Worm (Caenorhabditis elegans) whole organism, young adult: Measurements from ENCODE around the gene npr-40.

ENCODE experiments used
- B0035.1 ChIP-seq: sonication (generic microtip); optimal IDR thresholded peaks from 2 replicates; lab custom pipeline; 2016; ENCODE audit warnings: missing genetic modification characterization, mild to moderate bottlenecking, missing compliant biosample characterization, missing genotype, missing genetic modification reagents
- B0336.3 ChIP-seq: fragments of 200-800 bp; sonication (Bioruptor generic); IDR thresholded peaks from 2 replicates; pipeline ENCODE4 v1.3.6; 2022; ENCODE audit warnings: missing genetic modification characterization, missing compliant biosample characterization
- F23B12.7 ChIP-seq: sonication (generic microtip); optimal IDR thresholded peaks from 2 replicates; lab custom pipeline; 2017; ENCODE audit warnings: missing genetic modification characterization, mild to moderate bottlenecking, missing compliant biosample characterization, antibody characterized with exemption, moderate library complexity; ENCODE audit not compliant: insufficient read depth
- F49E8.2 ChIP-seq: sonication (generic microtip); optimal IDR thresholded peaks from 3 replicates; lab custom pipeline; 2017; ENCODE audit warnings: missing genetic modification characterization, mild to moderate bottlenecking, missing compliant biosample characterization, antibody characterized with exemption, moderate library complexity; ENCODE audit not compliant: insufficient read depth
- F57C9.4 ChIP-seq: sonication (generic microtip); optimal IDR thresholded peaks from 2 replicates; lab custom pipeline; 2017; ENCODE audit warnings: mild to moderate bottlenecking, missing genetic modification characterization, missing compliant biosample characterization
- T26A5.8 ChIP-seq: sonication (generic microtip); optimal IDR thresholded peaks from 2 replicates; lab custom pipeline; 2016; ENCODE audit warnings: missing genetic modification characterization, missing compliant biosample characterization
- Y79H2A.3 ChIP-seq: fragments of 200-800 bp; sonication (Bioruptor generic); conservative IDR thresholded peaks from 2 replicates; pipeline ENCODE4 v1.3.6; 2022; ENCODE audit warnings: missing genetic modification reagents, missing genetic modification characterization, missing compliant biosample characterization
- akir-1 ChIP-seq: fragments of 200-800 bp; sonication (Bioruptor generic); optimal IDR thresholded peaks from 2 replicates; lab custom pipeline; 2018; ENCODE audit warnings: mild to moderate bottlenecking, missing genetic modification characterization, moderate library complexity, missing compliant biosample characterization
- ama-1 ChIP-seq, 3 experiments: fragments of 150-350 bp in 1 of 3; sonication (generic microtip) in 2 of 3; optimal IDR thresholded peaks; 2 replicates each; lab custom pipeline; 2014 to 2018; ENCODE audit warnings: missing biosample characterization in 2 of 3, missing genetic modification characterization in 2 of 3, missing genetic modification reagents in 2 of 3
- bed-1 ChIP-seq: fragments of 200-800 bp; sonication (Bioruptor generic); IDR thresholded peaks from 2 replicates; pipeline ENCODE4 v1.3.6; 2022; ENCODE audit warnings: missing genetic modification reagents, missing genetic modification characterization, missing compliant biosample characterization
- ceh-100 ChIP-seq: fragments of 200-800 bp; sonication (Bioruptor generic); IDR thresholded peaks from 2 replicates; pipeline ENCODE4 v1.3.6; 2022; ENCODE audit warnings: missing genetic modification reagents, missing genetic modification characterization, missing compliant biosample characterization
- ceh-27 ChIP-seq: fragments of 200-800 bp; sonication (Bioruptor generic); optimal IDR thresholded peaks from 2 replicates; lab custom pipeline; 2018; ENCODE audit warnings: mild to moderate bottlenecking, missing genetic modification characterization, moderate library complexity, missing compliant biosample characterization
- ceh-58 ChIP-seq: fragments of 200-800 bp; sonication (Bioruptor generic); IDR thresholded peaks from 2 replicates; pipeline ENCODE4 v1.3.6; 2022; ENCODE audit warnings: missing genetic modification characterization, missing compliant biosample characterization
- ceh-91 ChIP-seq: fragments of 200-800 bp; sonication (Bioruptor generic); IDR thresholded peaks from 2 replicates; pipeline ENCODE4 v1.3.6; 2022; ENCODE audit warnings: missing genetic modification reagents, missing genetic modification characterization, missing compliant biosample characterization
- chd-7 ChIP-seq: sonication (generic microtip); optimal IDR thresholded peaks from 2 replicates; lab custom pipeline; 2016; ENCODE audit warnings: mild to moderate bottlenecking, missing genetic modification characterization, moderate library complexity, missing compliant biosample characterization
- die-1 ChIP-seq: sonication (generic microtip); optimal IDR thresholded peaks from 2 replicates; lab custom pipeline; 2016; ENCODE audit warnings: missing genotype, mild to moderate bottlenecking, missing genetic modification characterization, missing compliant biosample characterization
- dpff-1 ChIP-seq: sonication (generic microtip); optimal IDR thresholded peaks from 2 replicates; lab custom pipeline; 2017; ENCODE audit warnings: mild to moderate bottlenecking, missing genetic modification characterization, missing compliant biosample characterization
- ets-4 ChIP-seq: fragments of 200-800 bp; sonication (Bioruptor generic); optimal IDR thresholded peaks from 2 replicates; lab custom pipeline; 2018; ENCODE audit warnings: mild to moderate bottlenecking, missing genetic modification characterization, missing compliant biosample characterization
- fkh-3 ChIP-seq: sonication (generic microtip); optimal IDR thresholded peaks from 2 replicates; lab custom pipeline; 2016; ENCODE audit warnings: mild to moderate bottlenecking, missing genetic modification characterization, missing compliant biosample characterization
- hlh-12 ChIP-seq: sonication (generic microtip); optimal IDR thresholded peaks from 2 replicates; lab custom pipeline; 2016; ENCODE audit warnings: missing genetic modification characterization, missing compliant biosample characterization
- hmg-1.2 ChIP-seq: fragments of 200-800 bp; sonication (Bioruptor generic); IDR thresholded peaks from 2 replicates; pipeline ENCODE4 v1.3.6; 2022; ENCODE audit warnings: missing genetic modification reagents, missing genetic modification characterization, missing compliant biosample characterization
- hmg-20 ChIP-seq: fragments of 200-800 bp; sonication (Bioruptor generic); IDR thresholded peaks from 2 replicates; pipeline ENCODE4 v1.3.6; 2022; ENCODE audit warnings: missing genetic modification reagents, missing genetic modification characterization, missing compliant biosample characterization
- lag-1 ChIP-seq: fragments of 200-800 bp; sonication (Bioruptor generic); IDR thresholded peaks from 2 replicates; pipeline ENCODE4 v1.3.6; 2022; ENCODE audit warnings: missing genetic modification reagents, missing genetic modification characterization, missing compliant biosample characterization
- lin-26 ChIP-seq: fragments of 200-800 bp; sonication (Bioruptor generic); IDR thresholded peaks from 2 replicates; pipeline ENCODE4 v1.3.6; 2022; ENCODE audit warnings: missing genetic modification reagents, missing genetic modification characterization, missing compliant biosample characterization
- lin-40 ChIP-seq: sonication (generic microtip); optimal IDR thresholded peaks from 2 replicates; lab custom pipeline; 2016; ENCODE audit warnings: missing genetic modification characterization, mild to moderate bottlenecking, missing compliant biosample characterization, missing genotype, missing genetic modification reagents
- lsl-1 ChIP-seq: fragments of 200-800 bp; sonication (Bioruptor generic); optimal IDR thresholded peaks from 2 replicates; lab custom pipeline; 2018; ENCODE audit warnings: mild to moderate bottlenecking, missing genetic modification characterization, moderate library complexity, missing compliant biosample characterization
- lsy-27 ChIP-seq: sonication (generic microtip); optimal IDR thresholded peaks from 2 replicates; lab custom pipeline; 2017; ENCODE audit warnings: missing genetic modification characterization, mild to moderate bottlenecking, missing compliant biosample characterization, antibody characterized with exemption, missing genotype, borderline replicate concordance; ENCODE audit not compliant: insufficient read depth
- mel-28 ChIP-seq: sonication (generic microtip); optimal IDR thresholded peaks from 2 replicates; lab custom pipeline; 2016; ENCODE audit warnings: borderline replicate concordance, mild to moderate bottlenecking, missing genetic modification characterization, missing compliant biosample characterization
- mxl-1 ChIP-seq: sonication (generic microtip); optimal IDR thresholded peaks from 2 replicates; lab custom pipeline; 2016; ENCODE audit warnings: missing genetic modification characterization, missing compliant biosample characterization
- nfya-2 ChIP-seq: fragments of 200-800 bp; sonication (Bioruptor generic); IDR thresholded peaks from 2 replicates; pipeline ENCODE4 v1.3.6; 2022; ENCODE audit warnings: missing genetic modification reagents, missing genetic modification characterization, missing compliant biosample characterization
- nhr-120 ChIP-seq: fragments of 200-800 bp; sonication (Bioruptor generic); IDR thresholded peaks from 2 replicates; pipeline ENCODE4 v1.3.6; 2022; ENCODE audit warnings: missing genetic modification characterization, missing compliant biosample characterization
- nhr-27 ChIP-seq: fragments of 200-800 bp; sonication (Bioruptor generic); optimal IDR thresholded peaks from 2 replicates; lab custom pipeline; 2018; ENCODE audit warnings: mild to moderate bottlenecking, missing genetic modification characterization, moderate library complexity, missing compliant biosample characterization
- pbrm-1 ChIP-seq: fragments of 200-800 bp; sonication (Bioruptor generic); IDR thresholded peaks from 2 replicates; pipeline ENCODE4 v1.3.6; 2022; ENCODE audit warnings: missing genetic modification reagents, missing genetic modification characterization, missing compliant biosample characterization
- rcor-1 ChIP-seq: fragments of 200-800 bp; sonication (Bioruptor generic); IDR thresholded peaks from 2 replicates; pipeline ENCODE4 v1.3.6; 2022; ENCODE audit warnings: missing genetic modification reagents, missing genetic modification characterization, missing compliant biosample characterization
- snpc-1.1 ChIP-seq: sonication (generic microtip); optimal IDR thresholded peaks from 2 replicates; lab custom pipeline; 2017; ENCODE audit warnings: missing genetic modification characterization, mild to moderate bottlenecking, missing compliant biosample characterization, antibody characterized with exemption, moderate library complexity, missing genotype, missing genetic modification reagents; ENCODE audit not compliant: insufficient read depth
- somi-1 ChIP-seq: fragments of 200-800 bp; sonication (Bioruptor generic); optimal IDR thresholded peaks from 2 replicates; lab custom pipeline; 2018; ENCODE audit warnings: mild to moderate bottlenecking, missing genetic modification characterization, missing compliant biosample characterization
- sptf-2 ChIP-seq: fragments of 200-800 bp; sonication (Bioruptor generic); optimal IDR thresholded peaks from 2 replicates; lab custom pipeline; 2018; ENCODE audit warnings: mild to moderate bottlenecking, missing genetic modification characterization, missing compliant biosample characterization
- tbp1 ChIP-seq: fragments of 200-800 bp; sonication (Bioruptor generic); optimal IDR thresholded peaks from 2 replicates; lab custom pipeline; 2018; ENCODE audit warnings: mild to moderate bottlenecking, missing genetic modification characterization, missing compliant biosample characterization
- tbx-9 ChIP-seq: sonication (generic microtip); optimal IDR thresholded peaks from 2 replicates; lab custom pipeline; 2016; ENCODE audit warnings: borderline replicate concordance, missing genetic modification characterization, inconsistent platforms, missing compliant biosample characterization
- ztf-28 ChIP-seq: fragments of 200-800 bp; sonication (Bioruptor generic); IDR thresholded peaks from 2 replicates; pipeline ENCODE4 v1.3.6; 2022; ENCODE audit warnings: missing genetic modification reagents, missing genetic modification characterization, missing compliant biosample characterization
- ztf-3 ChIP-seq: fragments of 200-800 bp; sonication (Bioruptor generic); optimal IDR thresholded peaks from 2 replicates; lab custom pipeline; 2018; ENCODE audit warnings: mild to moderate bottlenecking, missing genetic modification characterization, missing compliant biosample characterization
- ztf-6 ChIP-seq: fragments of 200-800 bp; sonication (Bioruptor generic); IDR thresholded peaks from 2 replicates; pipeline ENCODE4 v1.3.6; 2022; ENCODE audit warnings: missing genetic modification reagents, missing genetic modification characterization, missing compliant biosample characterization

Gene npr-40

ce11 chrX:14898205-14898604 lies 20.4 kb upstream of the npr-40 start, which contains the start of gene lips-8:
TSS of gene lips-8 (plus strand) at chrX:14898505.
- TF ChIP-seq ztf-6 (GFP tag; lab: Robert Waterston, UW) (no peak), lin-40 (tag; lab: Kevin White, UChicago) (no peak), F49E8.2 (tag; lab: Kevin White, UChicago) (no peak), chd-7 (tag; lab: Kevin White, UChicago) (no peak), ama-1 (optimal IDR thresholded peaks at IDR 0.05; lab: Kevin White, UChicago) (no peak), ama-1 (GFP tag; optimal IDR thresholded peaks at IDR 0.05; lab: Kevin White, UChicago) (no peak), hmg-1.2 (GFP tag; lab: Robert Waterston, UW) (no peak), tbp1 (no peak), lsy-27 (tag; lab: Kevin White, UChicago) (no peak), ceh-58 (GFP tag; lab: Robert Waterston, UW) (no peak), hmg-20 (no peak), pbrm-1 (GFP tag; lab: Robert Waterston, UW) (no peak), lag-1 (no peak), F23B12.7 (no peak), nhr-27 (tag; lab: Kevin White, UChicago) (no peak), ceh-91 (no peak), dpff-1 (no peak), B0336.3 (no peak), lsl-1 (GFP tag; lab: Kevin White, UChicago) (no peak), mxl-1 (tag; lab: Kevin White, UChicago) (no peak)

ce11 chrX:14900487-14900886 lies 18.2 kb upstream of the npr-40 start:
- TF ChIP-seq snpc-1.1 (tag; lab: Kevin White, UChicago), result no peak
- no peak for TF ChIP-seq tbx-9 (tag; lab: Kevin White, UChicago)
- no peak for TF ChIP-seq ztf-28
- no peak for TF ChIP-seq ztf-3 (GFP tag; lab: Kevin White, UChicago)
- no peak for TF ChIP-seq ceh-100 (GFP tag; lab: Robert Waterston, UW)
- no peak for TF ChIP-seq Y79H2A.3
- TF ChIP-seq lsy-27 (tag; lab: Kevin White, UChicago), result no peak
- no peak for TF ChIP-seq chd-7 (tag; lab: Kevin White, UChicago)

DNA sequence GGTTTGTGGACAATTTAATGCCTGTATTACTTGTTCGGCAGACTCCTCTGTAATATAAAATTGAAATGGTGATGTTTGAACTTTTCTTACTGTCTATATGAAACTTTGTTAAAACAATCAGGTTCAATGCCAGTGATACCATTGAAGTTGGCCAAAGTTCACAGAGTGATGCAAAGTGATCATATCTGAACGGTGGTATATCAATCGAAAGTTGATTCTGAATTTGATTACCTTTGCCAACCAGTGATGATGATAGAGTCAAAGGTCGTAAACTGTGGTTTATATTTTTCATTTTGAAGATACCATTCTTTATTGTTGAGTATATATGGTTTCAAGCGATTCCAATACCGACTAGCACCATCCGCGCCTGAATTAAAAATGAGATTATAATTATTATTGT lies 15.2 kb upstream of the npr-40 start:
- no peak for TF ChIP-seq rcor-1 (GFP tag; lab: Robert Waterston, UW)
- no peak for TF ChIP-seq sptf-2 (GFP tag; lab: Kevin White, UChicago)
- TF ChIP-seq akir-1 (GFP tag; lab: Kevin White, UChicago), result no peak
- TF ChIP-seq die-1, result no peak
- no peak for TF ChIP-seq B0035.1 (tag; lab: Kevin White, UChicago)
- no peak for TF ChIP-seq nfya-2 (GFP tag; lab: Robert Waterston, UW)
- TF ChIP-seq ets-4 (GFP tag; lab: Kevin White, UChicago), result no peak
- TF ChIP-seq F57C9.4 (tag; lab: Kevin White, UChicago), result no peak
- no peak for TF ChIP-seq bed-1 (GFP tag; lab: Robert Waterston, UW)
- TF ChIP-seq lin-26 (GFP tag; lab: Robert Waterston, UW), result no peak
- TF ChIP-seq nhr-120, result no peak
- TF ChIP-seq hlh-12 (tag; lab: Kevin White, UChicago), result no peak
- TF ChIP-seq T26A5.8 (tag; lab: Kevin White, UChicago), result no peak
- TF ChIP-seq dpff-1, result no peak
- no peak for TF ChIP-seq fkh-3 (tag; lab: Kevin White, UChicago)
- TF ChIP-seq ceh-27 (GFP tag; lab: Kevin White, UChicago), result no peak
- no peak for TF ChIP-seq nhr-27 (tag; lab: Kevin White, UChicago)
- TF ChIP-seq mel-28 (tag; lab: Kevin White, UChicago), result no peak
- no peak for TF ChIP-seq somi-1 (GFP tag; lab: Kevin White, UChicago)
